Worm (Caenorhabditis elegans): Measurements from ENCODE around the gene F48F7.3.

DNA sequence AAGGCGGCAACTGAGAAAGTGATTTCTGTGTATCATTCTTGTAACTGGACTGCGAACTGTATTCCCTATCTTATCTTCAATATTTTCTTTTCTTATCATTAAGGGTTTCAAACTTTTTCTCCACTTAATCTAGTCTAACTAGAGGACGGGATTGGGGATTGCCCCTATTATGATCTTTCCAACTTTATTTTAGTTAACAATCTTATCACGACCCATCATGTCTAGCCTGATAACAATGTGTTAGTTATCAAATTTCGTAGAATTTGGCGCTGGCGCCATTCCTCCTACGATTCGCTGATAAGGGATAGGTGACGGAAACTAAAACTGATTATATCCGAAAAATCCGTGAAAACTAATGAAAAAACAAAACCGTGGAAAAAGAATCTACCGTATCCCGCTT lies 26.0 kb upstream of the F48F7.3 start:
- TF ChIP-seq fos-1 (tag; optimal IDR thresholded peaks at IDR 0.05) (peak; percentile 54), ama-1 (optimal IDR thresholded peaks at IDR 0.05) (no peak), aly-2 (tag; optimal IDR thresholded peaks at IDR 0.05) (no peak), unc-39 (tag; optimal IDR thresholded peaks at IDR 0.05) (no peak), dmd-4 (tag; optimal IDR thresholded peaks at IDR 0.05) (no peak), sem-4 (tag; optimal IDR thresholded peaks at IDR 0.05) (no peak), unc-62 (GFP tag; optimal IDR thresholded peaks at IDR 0.05) (no peak), lsy-2 (tag; optimal IDR thresholded peaks at IDR 0.05) (no peak), nhr-77 (tag; optimal IDR thresholded peaks at IDR 0.05) (no peak)

Measured in whole organism, L2 larva.